Worm (Caenorhabditis elegans) whole organism, midembryonic: ENCODE results near the gene lnp-1.

ENCODE experiments used
- T22C8.4 ChIP-seq: fragments of 200-800 bp; sonication (Bioruptor generic); IDR thresholded peaks from 2 replicates; pipeline ENCODE4 v1.3.6; 2022; ENCODE audit warnings: missing genetic modification characterization, missing compliant biosample characterization
- cog-1 ChIP-seq: sonication (generic microtip); optimal IDR thresholded peaks from 2 replicates; lab custom pipeline; 2016; ENCODE audit warnings: missing genetic modification characterization, missing compliant biosample characterization
- flt-1 ChIP-seq: fragments of 200-800 bp; sonication (Bioruptor generic); IDR thresholded peaks from 2 replicates; pipeline ENCODE4 v1.3.6; 2022; ENCODE audit warnings: missing genetic modification characterization, missing compliant biosample characterization
- klf-2 ChIP-seq: fragments of 200-800 bp; sonication (Bioruptor generic); conservative IDR thresholded peaks from 2 replicates; pipeline ENCODE4 v1.3.6; 2022; ENCODE audit warnings: missing genetic modification reagents, missing genetic modification characterization, missing compliant biosample characterization
- med-1 ChIP-seq: sonication (generic microtip); optimal IDR thresholded peaks from 2 replicates; lab custom pipeline; 2017; ENCODE audit warnings: missing genetic modification characterization, mild to moderate bottlenecking, missing compliant biosample characterization, antibody characterized with exemption, missing genetic modification reagents; ENCODE audit not compliant: insufficient read depth
- ref-1 ChIP-seq: fragments of 200-800 bp; sonication (Bioruptor generic); conservative IDR thresholded peaks from 2 replicates; pipeline ENCODE4 v1.3.6; 2022; ENCODE audit warnings: missing genetic modification reagents, missing genetic modification characterization, missing compliant biosample characterization
- tab-1 ChIP-seq: fragments of 200-800 bp; sonication (Bioruptor generic); IDR thresholded peaks from 2 replicates; pipeline ENCODE4 v1.3.6; 2022; ENCODE audit warnings: missing genetic modification characterization, missing compliant biosample characterization
- ztf-23 ChIP-seq: fragments of 200-800 bp; sonication (Bioruptor generic); IDR thresholded peaks from 2 replicates; pipeline ENCODE4 v1.3.6; 2022; ENCODE audit warnings: missing genetic modification reagents, missing genetic modification characterization, missing compliant biosample characterization
- ztf-29 ChIP-seq: fragments of 200-800 bp; sonication (Bioruptor generic); IDR thresholded peaks from 2 replicates; pipeline ENCODE4 v1.3.6; 2022; ENCODE audit warnings: missing genetic modification reagents, missing genetic modification characterization, missing compliant biosample characterization

DNA sequence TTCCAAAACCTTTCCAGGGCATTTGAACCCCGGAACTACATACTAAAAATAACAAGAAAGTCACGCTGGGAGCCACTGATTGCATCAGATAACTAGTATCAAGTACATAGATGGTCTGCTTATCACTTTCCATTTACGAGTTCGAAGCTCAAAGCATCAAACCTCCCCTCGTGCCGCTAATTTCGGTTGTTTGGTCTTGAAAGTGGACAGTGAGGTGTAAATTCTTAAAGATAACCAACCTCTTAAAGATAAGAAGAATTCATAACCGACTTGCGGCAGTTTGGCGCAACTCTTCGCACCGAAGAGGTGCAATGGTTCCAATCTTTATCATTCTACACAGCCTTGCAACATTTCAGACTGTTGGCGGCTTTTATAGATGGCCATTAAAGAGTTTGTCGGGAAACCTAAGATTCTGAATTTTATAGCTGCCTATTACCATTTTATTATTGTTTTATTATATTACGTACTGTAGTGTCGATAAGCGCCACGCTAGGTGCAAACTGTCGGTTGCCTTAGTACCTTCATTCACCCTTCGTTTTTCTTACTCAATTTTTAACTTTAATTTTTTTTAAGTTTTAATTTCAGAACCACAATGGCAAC lies 23.7 kb upstream of the lnp-1 start, which contains the start of gene amt-4:
- no peak for TF ChIP-seq ref-1 (GFP tag; lab: Robert Waterston, UW)
- TF ChIP-seq med-1 (GFP tag; lab: Kevin White, UChicago): no peak
- no peak for TF ChIP-seq ztf-29
- TF ChIP-seq flt-1 (GFP tag; lab: Robert Waterston, UW): no peak
- TF ChIP-seq cog-1: no peak
- TF ChIP-seq T22C8.4 (GFP tag; lab: Robert Waterston, UW): no peak
- no peak for TF ChIP-seq ztf-23 (GFP tag; lab: Robert Waterston, UW)
- no peak for TF ChIP-seq klf-2 (GFP tag; lab: Robert Waterston, UW)
- no peak for TF ChIP-seq tab-1 (GFP tag; lab: Robert Waterston, UW)
